Worm (Caenorhabditis elegans): Measurements from ENCODE around the gene F22F7.2.

ce11 chrV:2138287-2138686, 15.7 kb downstream of the F22F7.2 start:
- TF ChIP-seq lsy-2 (tag; optimal IDR thresholded peaks at IDR 0.05) (no peak), aly-2 (tag; optimal IDR thresholded peaks at IDR 0.05) (no peak), nhr-12 (tag; optimal IDR thresholded peaks at IDR 0.05) (no peak), snpc-4 (tag; optimal IDR thresholded peaks at IDR 0.05) (no peak), nhr-129 (tag; optimal IDR thresholded peaks at IDR 0.05) (peak; percentile 98), ama-1 (optimal IDR thresholded peaks at IDR 0.05) (no peak), unc-62 (GFP tag; optimal IDR thresholded peaks at IDR 0.05) (no peak), nhr-23 (tag; optimal IDR thresholded peaks at IDR 0.05) (no peak), blmp-1 (tag; optimal IDR thresholded peaks at IDR 0.05; ENCODE audit: insufficient read depth) (no peak)

Data from whole organism, L2 larva.